Worm (Caenorhabditis elegans): Measurements from ENCODE around the gene nhr-105.
A peak's percentile ranks its signal among the peaks of the same experiment; 100 is the strongest.

The nhr-105 gene

ce11 chrIV:7095396-7095964 is 45.5 kb downstream of the nhr-105 start (continued):
- TF ChIP-seq pax-1 (tag; optimal IDR thresholded peaks at IDR 0.05): no peak
- TF ChIP-seq zip-5 (tag; optimal IDR thresholded peaks at IDR 0.05): no peak
- TF ChIP-seq ceh-18 (tag; optimal IDR thresholded peaks at IDR 0.05): peak; percentile 67
- peak; percentile 41 for TF ChIP-seq unc-55 (GFP tag; optimal IDR thresholded peaks at IDR 0.05)
- TF ChIP-seq elt-2 (tag; optimal IDR thresholded peaks at IDR 0.05): no peak
- TF ChIP-seq ceh-14 (tag; optimal IDR thresholded peaks at IDR 0.05): no peak
- no peak for TF ChIP-seq T23F11.4 (GFP tag; optimal IDR thresholded peaks at IDR 0.05)
- TF ChIP-seq odd-2 (tag; optimal IDR thresholded peaks at IDR 0.05): no peak
- no peak for TF ChIP-seq sox-2 (GFP tag; IDR thresholded peaks at IDR 0.05)
- TF ChIP-seq hlh-6 (tag; optimal IDR thresholded peaks at IDR 0.05): no peak
- TF ChIP-seq pros-1 (tag; optimal IDR thresholded peaks at IDR 0.05): no peak

- TF ChIP-seq unc-42 (tag; optimal IDR thresholded peaks at IDR 0.05) (no peak), unc-3 (GFP tag; conservative IDR thresholded peaks at IDR 0.05) (no peak), unc-3 (tag; optimal IDR thresholded peaks at IDR 0.05) (no peak), fkh-10 (GFP tag; optimal IDR thresholded peaks at IDR 0.05) (no peak), ztf-16 (tag; optimal IDR thresholded peaks at IDR 0.05) (no peak), dmd-4 (tag; optimal IDR thresholded peaks at IDR 0.05; ENCODE audit: borderline replicate concordance) (no peak), pax-1 (tag; optimal IDR thresholded peaks at IDR 0.05) (no peak), pag-3 (tag; optimal IDR thresholded peaks at IDR 0.05; ENCODE audit: borderline replicate concordance) (no peak), nfya-1 (tag; optimal IDR thresholded peaks at IDR 0.05) (no peak), ceh-30 (tag; optimal IDR thresholded peaks at IDR 0.05) (no peak), ceh-18 (tag; optimal IDR thresholded peaks at IDR 0.05) (no peak), elt-2 (tag; optimal IDR thresholded peaks at IDR 0.05) (no peak), ceh-14 (tag; optimal IDR thresholded peaks at IDR 0.05) (no peak), lim-6 (tag; optimal IDR thresholded peaks at IDR 0.05) (no peak), sox-4 (tag; optimal IDR thresholded peaks at IDR 0.05) (no peak), rnt-1 (tag; optimal IDR thresholded peaks at IDR 0.05) (no peak), lin-11 (tag; optimal IDR thresholded peaks at IDR 0.05) (no peak), ceh-48 (tag; optimal IDR thresholded peaks at IDR 0.05) (no peak), madf-2 (tag; optimal IDR thresholded peaks at IDR 0.05) (no peak), C08G9.2 (tag; optimal IDR thresholded peaks at IDR 0.05) (no peak), ceh-22 (tag; optimal IDR thresholded peaks at IDR 0.05) (no peak)
Measured at ce11 chrIV:7096097-7096496, 46.1 kb downstream of the nhr-105 start.

DNA sequence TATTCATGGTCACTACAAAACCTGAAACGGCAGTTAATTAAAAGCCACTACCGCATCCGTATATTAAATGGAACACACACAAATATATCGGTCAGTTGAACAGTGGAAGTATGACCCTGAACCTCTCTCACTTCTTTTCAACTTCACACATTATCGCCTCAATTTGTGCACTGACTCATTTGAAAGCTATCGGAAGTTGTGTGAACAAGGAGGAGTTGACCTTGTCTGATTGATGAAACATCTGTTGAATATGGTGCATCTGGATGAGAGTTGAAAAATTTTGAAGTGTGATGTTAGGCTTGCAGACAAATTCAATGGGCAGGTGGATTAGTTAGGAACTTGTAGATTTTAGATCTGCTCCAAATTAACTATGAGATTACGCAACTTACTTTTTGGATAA is 47.5 kb downstream of the nhr-105 start:
- TF ChIP-seq tbx-7 (tag; optimal IDR thresholded peaks at IDR 0.05) (no peak), ceh-22 (tag; optimal IDR thresholded peaks at IDR 0.05) (no peak), che-1 (tag; optimal IDR thresholded peaks at IDR 0.05) (no peak), ceh-2 (tag; optimal IDR thresholded peaks at IDR 0.05) (no peak), madf-2 (tag; optimal IDR thresholded peaks at IDR 0.05) (no peak), ama-1 (optimal IDR thresholded peaks at IDR 0.05) (no peak), pha-2 (tag; optimal IDR thresholded peaks at IDR 0.05) (no peak), mec-3 (tag; optimal IDR thresholded peaks at IDR 0.05; ENCODE audit: borderline replicate concordance) (no peak), pag-3 (tag; optimal IDR thresholded peaks at IDR 0.05; ENCODE audit: borderline replicate concordance) (no peak), odd-2 (tag; optimal IDR thresholded peaks at IDR 0.05) (no peak), pha-4 (tag; optimal IDR thresholded peaks at IDR 0.05) (no peak), fax-1 (tag; optimal IDR thresholded peaks at IDR 0.05) (no peak), hlh-15 (tag; optimal IDR thresholded peaks at IDR 0.05) (no peak), ceh-19 (GFP tag; optimal IDR thresholded peaks at IDR 0.05) (no peak), pros-1 (tag; optimal IDR thresholded peaks at IDR 0.05) (no peak), pqm-1 (tag; optimal IDR thresholded peaks at IDR 0.05) (no peak), elt-2 (tag; optimal IDR thresholded peaks at IDR 0.05) (no peak), ceh-9 (tag; optimal IDR thresholded peaks at IDR 0.05) (no peak)
